Fruit fly (Drosophila melanogaster) whole organism, wandering third instar larva: Measurements from ENCODE around the gene mTerf5.

Experiments
- CG32264 ChIP-seq: fragments of 200-800 bp; sonication (Bioruptor generic); optimal IDR thresholded peaks from 2 replicates; lab custom pipeline; 2016; ENCODE audit warnings: missing biosample characterization, missing genetic modification characterization
- CrebA ChIP-seq: fragments of 200-800 bp; sonication (Bioruptor generic); optimal IDR thresholded peaks from 2 replicates; lab custom pipeline; 2016; ENCODE audit warnings: missing biosample characterization, mild to moderate bottlenecking, missing genetic modification characterization, borderline replicate concordance
- Dif ChIP-seq: fragments of 200-275, 200-300 bp; sonication (Bioruptor generic); optimal IDR thresholded peaks from 2 replicates; lab custom pipeline; 2018; ENCODE audit warnings: missing biosample characterization, missing genetic modification characterization; ENCODE audit not compliant: partially characterized antibody
- GATAd ChIP-seq: sonication (Bioruptor generic); optimal IDR thresholded peaks from 2 replicates; lab custom pipeline; 2016; ENCODE audit warnings: missing biosample characterization, missing genetic modification characterization
- HLH106 ChIP-seq: fragments of 200-800 bp; optimal IDR thresholded peaks from 3 replicates; lab custom pipeline; 2019; ENCODE audit warnings: missing biosample characterization, mild to moderate bottlenecking, missing genetic modification characterization, moderate library complexity
- Hnf4 ChIP-seq: fragments of 200-800 bp; sonication (Bioruptor generic); optimal IDR thresholded peaks from 2 replicates; lab custom pipeline; 2016; ENCODE audit warnings: missing biosample characterization, mild to moderate bottlenecking, missing genetic modification characterization
- Hr78 ChIP-seq: fragments of >200 bp; optimal IDR thresholded peaks from 2 replicates; lab custom pipeline; 2017; ENCODE audit warnings: missing biosample characterization, missing genetic modification characterization
- Hr83 ChIP-seq: fragments of 200-300 bp; sonication (Bioruptor generic); optimal IDR thresholded peaks from 2 replicates; lab custom pipeline; 2016; ENCODE audit warnings: missing biosample characterization, mild to moderate bottlenecking, missing genetic modification characterization, moderate library complexity; ENCODE audit not compliant: poor library complexity, severe bottlenecking
- Jra ChIP-seq: sonication (Bioruptor generic); optimal IDR thresholded peaks from 2 replicates; lab custom pipeline; 2016; ENCODE audit warnings: missing biosample characterization, missing genetic modification characterization
- Mio ChIP-seq: sonication (Bioruptor generic); optimal IDR thresholded peaks from 2 replicates; lab custom pipeline; 2016; ENCODE audit warnings: missing biosample characterization, missing genetic modification characterization
- Myc ChIP-seq: fragments of >200 bp; optimal IDR thresholded peaks from 2 replicates; lab custom pipeline; 2017
- N ChIP-seq: fragments of >200 bp; optimal IDR thresholded peaks from 2 replicates; lab custom pipeline; 2018; ENCODE audit warnings: missing biosample characterization, missing external identifiers, missing genetic modification characterization
- Rel ChIP-seq, 2 experiments: fragments of 200-800 bp; sonication (Bioruptor generic) in 1 of 2; optimal IDR thresholded peaks; 2 replicates in 1 of 2; 3 replicates in 1 of 2; lab custom pipeline; 2016 to 2019; ENCODE audit warnings: mild to moderate bottlenecking in 2 of 2, missing biosample characterization in 2 of 2, missing genetic modification characterization in 2 of 2, moderate library complexity in 1 of 2
- Sp1 ChIP-seq: fragments of 200-800 bp; sonication (Bioruptor generic); optimal IDR thresholded peaks from 3 replicates; lab custom pipeline; 2019; ENCODE audit warnings: missing biosample characterization, mild to moderate bottlenecking, missing genetic modification characterization, moderate library complexity
- Vsx2 ChIP-seq: fragments of 200-300, 225-300 bp; sonication (Bioruptor generic); optimal IDR thresholded peaks from 2 replicates; lab custom pipeline; 2018; ENCODE audit warnings: missing biosample characterization, missing genetic modification characterization; ENCODE audit not compliant: partially characterized antibody
- br ChIP-seq: fragments of 200-800 bp; sonication (Bioruptor generic); optimal IDR thresholded peaks from 2 replicates; lab custom pipeline; 2016; ENCODE audit warnings: missing biosample characterization, missing genetic modification characterization
- dl ChIP-seq, 2 experiments: fragments of 175-275, 200-275 bp in 1 of 2; fragments of 200-275 bp in 1 of 2; sonication (Bioruptor generic); optimal IDR thresholded peaks; lab custom pipeline; 2018; ENCODE audit warnings: mild to moderate bottlenecking in 2 of 2, missing biosample characterization in 2 of 2, missing genetic modification characterization in 2 of 2, moderate library complexity in 2 of 2; ENCODE audit not compliant: partially characterized antibody in 2 of 2, insufficient read depth in 1 of 2
- dsf ChIP-seq: sonication (Bioruptor generic); optimal IDR thresholded peaks from 2 replicates; lab custom pipeline; 2016; ENCODE audit warnings: missing biosample characterization, missing genetic modification characterization, borderline replicate concordance
- ey ChIP-seq: fragments of 200-800 bp; sonication (Bioruptor generic); optimal IDR thresholded peaks from 2 replicates; lab custom pipeline; 2016; ENCODE audit warnings: missing biosample characterization, missing genetic modification characterization
- fru ChIP-seq: fragments of 200-800 bp; sonication (Bioruptor generic); optimal IDR thresholded peaks from 3 replicates; lab custom pipeline; 2016; ENCODE audit warnings: missing biosample characterization, mild to moderate bottlenecking, missing genetic modification characterization
- h ChIP-seq: fragments of 200-800 bp; sonication (Bioruptor generic); optimal IDR thresholded peaks from 3 replicates; lab custom pipeline; 2016; ENCODE audit warnings: missing biosample characterization, mild to moderate bottlenecking, missing genetic modification characterization
- jim ChIP-seq: fragments of 175-275, 200-325 bp; sonication (Bioruptor generic); optimal IDR thresholded peaks from 2 replicates; lab custom pipeline; 2016; ENCODE audit warnings: missing biosample characterization, mild to moderate bottlenecking, missing genetic modification characterization
- psq ChIP-seq: fragments of 200-800 bp; sonication (Bioruptor generic); optimal IDR thresholded peaks from 3 replicates; lab custom pipeline; 2017; ENCODE audit warnings: missing biosample characterization, mild to moderate bottlenecking, missing genetic modification characterization, moderate library complexity
- sage ChIP-seq: fragments of 200-800 bp; sonication (Bioruptor generic); optimal IDR thresholded peaks from 2 replicates; lab custom pipeline; 2016; ENCODE audit warnings: missing biosample characterization, mild to moderate bottlenecking, missing genetic modification characterization
- sv ChIP-seq: fragments of 200-800 bp; sonication (Bioruptor generic); optimal IDR thresholded peaks from 3 replicates; lab custom pipeline; 2016; ENCODE audit warnings: missing biosample characterization, missing genetic modification characterization
- tai ChIP-seq: sonication (Bioruptor generic); optimal IDR thresholded peaks from 2 replicates; lab custom pipeline; 2016; ENCODE audit warnings: missing biosample characterization, missing genetic modification characterization

The mTerf5 gene

dm6 chr3R:18255281-18255680, 31.8 kb upstream of the mTerf5 start, which contains the start of the genes Ada2a, Polr2D, Tgs1 and moi:
Gene Ada2a, minus strand, starts transcription at chr3R:18255487.
Gene Polr2D, minus strand, starts transcription at chr3R:18255487.
Gene Tgs1, plus strand, starts transcription at chr3R:18255530.
Gene moi, plus strand, starts transcription at chr3R:18255530.
- TF ChIP-seq Myc (peak; percentile 9), Hr83 (peak; percentile 38), br (GFP tag; lab: Kevin White, UChicago) (no peak)
- TF ChIP-seq, all 38 proteins: peak for 2

dm6 chr3R:18252578-18252977, 29.1 kb upstream of the mTerf5 start, which contains the start of gene CG12320:
Gene CG12320, minus strand, starts transcription at chr3R:18252734.
- TF ChIP-seq Vsx2 (GFP tag; lab: Kevin White, UChicago), result no peak
- TF ChIP-seq dsf (GFP tag; lab: Kevin White, UChicago), result no peak
- TF ChIP-seq tai (GFP tag; lab: Kevin White, UChicago), result no peak
- TF ChIP-seq fru (GFP tag; lab: Kevin White, UChicago), result no peak
- no peak for TF ChIP-seq psq
- TF ChIP-seq h (GFP tag; lab: Kevin White, UChicago), result no peak
- TF ChIP-seq CG32264 (GFP tag; lab: Kevin White, UChicago), result no peak
- no peak for TF ChIP-seq Jra
- no peak for TF ChIP-seq ey (GFP tag; lab: Kevin White, UChicago)
- no peak for TF ChIP-seq HLH106 (tag; lab: Kevin White, UChicago)
- TF ChIP-seq GATAd, result no peak
- TF ChIP-seq jim, result no peak
- TF ChIP-seq Myc, result no peak
- TF ChIP-seq Rel (GFP tag; optimal IDR thresholded peaks at IDR 0.05; lab: Kevin White, UChicago), result no peak
- TF ChIP-seq Rel (tag; optimal IDR thresholded peaks at IDR 0.05; lab: Kevin White, UChicago), result no peak
- TF ChIP-seq sage, result no peak
- no peak for TF ChIP-seq CrebA (GFP tag; lab: Kevin White, UChicago)
- TF ChIP-seq Hnf4 (GFP tag; lab: Kevin White, UChicago), result no peak
- no peak for TF ChIP-seq Sp1

dm6 chr3R:18251876-18252275, 28.4 kb upstream of the mTerf5 start:
- TF ChIP-seq dsf (GFP tag; lab: Kevin White, UChicago) (no peak), Hr78 (GFP tag; lab: Kevin White, UChicago) (no peak), Jra (no peak)

- TF ChIP-seq sv (GFP tag; lab: Kevin White, UChicago), result no peak
Measured at dm6 chr3R:18250815-18251214, 27.3 kb upstream of the mTerf5 start, which contains the start of gene CG18598. Gene CG18598, plus strand, starts transcription at chr3R:18251115.

- TF ChIP-seq tai (GFP tag; lab: Kevin White, UChicago), result no peak
- TF ChIP-seq dl (GFP tag; optimal IDR thresholded peaks at IDR 0.05; lab: Kevin White, UChicago; ENCODE audit: insufficient read depth in 1 of 2, partially characterized antibody in 2 of 2), result peak in 1 of 2 experiments; percentile 41
- TF ChIP-seq Vsx2 (GFP tag; lab: Kevin White, UChicago), result no peak
- peak; percentile 69 for TF ChIP-seq Dif
- TF ChIP-seq N (GFP tag; lab: Kevin White, UChicago), result peak; percentile 69
- no peak for TF ChIP-seq Rel (GFP tag; optimal IDR thresholded peaks at IDR 0.05; lab: Kevin White, UChicago)
- peak; percentile 10 for TF ChIP-seq Rel (tag; optimal IDR thresholded peaks at IDR 0.05; lab: Kevin White, UChicago)
- TF ChIP-seq psq, result peak; percentile 22
- no peak for TF ChIP-seq sage
- TF ChIP-seq Hr83, result peak; percentile 16
Measured at dm6 chr3R:18249268-18249667, 25.8 kb upstream of the mTerf5 start.

- no peak for TF ChIP-seq Rel (GFP tag; optimal IDR thresholded peaks at IDR 0.05; lab: Kevin White, UChicago)
- TF ChIP-seq Rel (tag; optimal IDR thresholded peaks at IDR 0.05; lab: Kevin White, UChicago), result peak; percentile 14
- TF ChIP-seq N (GFP tag; lab: Kevin White, UChicago), result no peak
- TF ChIP-seq sage, result no peak
- TF ChIP-seq Mio, result no peak
Measured at dm6 chr3R:18246041-18246440, 22.6 kb upstream of the mTerf5 start.

- no peak for TF ChIP-seq Sp1
- no peak for TF ChIP-seq sv (GFP tag; lab: Kevin White, UChicago)
- no peak for TF ChIP-seq N (GFP tag; lab: Kevin White, UChicago)
Measured at dm6 chr3R:18245044-18245596, 21.6 kb upstream of the mTerf5 start.
